Worm (Caenorhabditis elegans) whole organism, L1 larva: Measurements from ENCODE around the gene ZK829.1.
A peak's percentile ranks its signal among the peaks of the same experiment; 100 is the strongest.

Source experiments
- alr-1 ChIP-seq: fragments of 200-800 bp; sonication (Bioruptor generic); optimal IDR thresholded peaks from 2 replicates; lab custom pipeline; 2018; ENCODE audit warnings: borderline replicate concordance, mild to moderate bottlenecking, missing genetic modification characterization, missing compliant biosample characterization
- blmp-1 ChIP-seq: fragments of 150-350 bp; optimal IDR thresholded peaks from 2 replicates; lab custom pipeline; 2014; ENCODE audit warnings: missing biosample characterization, missing genetic modification characterization
- dsc-1 ChIP-seq: sonication (generic microtip); optimal IDR thresholded peaks from 2 replicates; lab custom pipeline; 2016; ENCODE audit warnings: mild to moderate bottlenecking, missing genetic modification characterization, missing compliant biosample characterization
- efl-1 ChIP-seq, 4 experiments: fragments of 150-350 bp; optimal IDR thresholded peaks in 3 of 4; peaks in 1 of 4; 1 replicate in 1 of 4; 2 replicates in 3 of 4; lab custom pipeline; 2014; ENCODE audit warnings: missing biosample characterization in 2 of 4, missing genetic modification characterization in 2 of 4, missing genetic modification reagents in 2 of 4
- elt-3 ChIP-seq, 6 experiments: fragments of 150-350 bp in 1 of 6; sonication (generic microtip); optimal IDR thresholded peaks; 2 replicates each; lab custom pipeline; 2017 to 2018; ENCODE audit warnings: missing biosample characterization in 6 of 6, missing genetic modification characterization in 6 of 6, inconsistent platforms in 1 of 6
- ets-5 ChIP-seq: fragments of 200-800 bp; sonication (Bioruptor generic); IDR thresholded peaks from 2 replicates; pipeline ENCODE4 v1.3.6; 2022; ENCODE audit warnings: missing genetic modification characterization, missing compliant biosample characterization
- fkh-8 ChIP-seq: sonication (generic microtip); optimal IDR thresholded peaks from 2 replicates; lab custom pipeline; 2016; ENCODE audit warnings: mild to moderate bottlenecking, missing genetic modification characterization, missing compliant biosample characterization
- hlh-4 ChIP-seq: sonication (generic microtip); optimal IDR thresholded peaks from 2 replicates; lab custom pipeline; 2016; ENCODE audit warnings: mild to moderate bottlenecking, missing genetic modification characterization, missing compliant biosample characterization
- lin-14 ChIP-seq: fragments of 200-800 bp; sonication (Bioruptor generic); optimal IDR thresholded peaks from 2 replicates; lab custom pipeline; 2018; ENCODE audit warnings: mild to moderate bottlenecking, missing genetic modification characterization, moderate library complexity, missing compliant biosample characterization
- lin-35 ChIP-seq, 2 experiments: fragments of 150-350 bp; optimal IDR thresholded peaks; 2 replicates each; lab custom pipeline; 2014; ENCODE audit warnings: missing biosample characterization in 2 of 2, missing genetic modification characterization in 2 of 2, missing genetic modification reagents in 2 of 2
- nhr-11 ChIP-seq: fragments of 150-350 bp; optimal IDR thresholded peaks from 2 replicates; lab custom pipeline; 2014; ENCODE audit warnings: missing biosample characterization, missing genetic modification characterization
- nhr-20 ChIP-seq: sonication (generic microtip); optimal IDR thresholded peaks from 2 replicates; lab custom pipeline; 2016; ENCODE audit warnings: mild to moderate bottlenecking, missing genetic modification characterization, missing compliant biosample characterization
- nhr-47 ChIP-seq: sonication (generic microtip); optimal IDR thresholded peaks from 2 replicates; lab custom pipeline; 2016; ENCODE audit warnings: mild to moderate bottlenecking, missing genetic modification characterization, moderate library complexity, missing compliant biosample characterization
- nhr-71 ChIP-seq: sonication (generic microtip); optimal IDR thresholded peaks from 2 replicates; lab custom pipeline; 2016; ENCODE audit warnings: mild to moderate bottlenecking, missing genetic modification characterization, moderate library complexity, missing compliant biosample characterization
- nhr-84 ChIP-seq: sonication (generic microtip); optimal IDR thresholded peaks from 2 replicates; lab custom pipeline; 2017; ENCODE audit warnings: missing biosample characterization, missing genetic modification characterization
- nhr-85 ChIP-seq: sonication (generic microtip); peaks from one replicate; lab custom pipeline; 2016; ENCODE audit warnings: missing genetic modification characterization, inconsistent platforms, missing compliant biosample characterization
- pax-3 ChIP-seq: fragments of 200-800 bp; sonication (Bioruptor generic); optimal IDR thresholded peaks from 2 replicates; lab custom pipeline; 2018; ENCODE audit warnings: mild to moderate bottlenecking, missing genetic modification characterization, moderate library complexity, missing compliant biosample characterization
- rnt-1 ChIP-seq: sonication (generic microtip); optimal IDR thresholded peaks from 2 replicates; lab custom pipeline; 2016; ENCODE audit warnings: mild to moderate bottlenecking, missing genetic modification characterization, moderate library complexity, missing compliant biosample characterization
- snu-23 ChIP-seq: sonication (generic microtip); optimal IDR thresholded peaks from 2 replicates; lab custom pipeline; 2016; ENCODE audit warnings: missing genetic modification characterization, missing compliant biosample characterization
- sox-4 ChIP-seq: sonication (generic microtip); optimal IDR thresholded peaks from 2 replicates; lab custom pipeline; 2016; ENCODE audit warnings: missing genetic modification characterization, missing compliant biosample characterization
- zip-4 ChIP-seq: fragments of 200-800 bp; sonication (Bioruptor generic); optimal IDR thresholded peaks from 2 replicates; lab custom pipeline; 2018; ENCODE audit warnings: mild to moderate bottlenecking, missing genetic modification characterization, moderate library complexity, missing compliant biosample characterization

The ZK829.1 gene

ce11 chrIV:11897710-11898109, 44.5 kb downstream of the ZK829.1 start:
- TF ChIP-seq rnt-1, result no peak
- TF ChIP-seq ets-5, result no peak
- TF ChIP-seq nhr-20, result peak; percentile 67
- TF ChIP-seq lin-14 (GFP tag; lab: Kevin White, UChicago), result peak; percentile 33
- peak in 1 of 2 experiments; percentile 41 for TF ChIP-seq lin-35 (GFP tag; optimal IDR thresholded peaks at IDR 0.05; lab: Kevin White, UChicago)
- TF ChIP-seq elt-3 (tag; optimal IDR thresholded peaks at IDR 0.05; lab: Kevin White, UChicago), result peak in 2 of 6 experiments; percentile 12 to 47
- peak; percentile 76 for TF ChIP-seq nhr-85 (tag; lab: Kevin White, UChicago)
- peak; percentile 34 for TF ChIP-seq blmp-1 (tag; lab: Kevin White, UChicago)
- TF ChIP-seq snu-23 (GFP tag; lab: Kevin White, UChicago), result peak; percentile 14
- TF ChIP-seq nhr-84, result no peak
- no peak for TF ChIP-seq efl-1 (optimal IDR thresholded peaks at IDR 0.05; lab: Kevin White, UChicago)
- TF ChIP-seq efl-1 (GFP tag; optimal IDR thresholded peaks at IDR 0.05 in 1 of 2; lab: Kevin White, UChicago), result peak in 1 of 2 experiments; percentile 64

- TF ChIP-seq nhr-47 (tag; lab: Kevin White, UChicago), result peak; percentile 18
- no peak for TF ChIP-seq elt-3 (tag; optimal IDR thresholded peaks at IDR 0.05; lab: Kevin White, UChicago)
- peak; percentile 90 for TF ChIP-seq dsc-1
- TF ChIP-seq pax-3 (tag; lab: Kevin White, UChicago), result peak; percentile 6
- TF ChIP-seq sox-4, result peak; percentile 21
- peak; percentile 3 for TF ChIP-seq nhr-71
These were observed 48.9 kb downstream of the ZK829.1 start for ce11 chrIV:11893336-11893735.

DNA sequence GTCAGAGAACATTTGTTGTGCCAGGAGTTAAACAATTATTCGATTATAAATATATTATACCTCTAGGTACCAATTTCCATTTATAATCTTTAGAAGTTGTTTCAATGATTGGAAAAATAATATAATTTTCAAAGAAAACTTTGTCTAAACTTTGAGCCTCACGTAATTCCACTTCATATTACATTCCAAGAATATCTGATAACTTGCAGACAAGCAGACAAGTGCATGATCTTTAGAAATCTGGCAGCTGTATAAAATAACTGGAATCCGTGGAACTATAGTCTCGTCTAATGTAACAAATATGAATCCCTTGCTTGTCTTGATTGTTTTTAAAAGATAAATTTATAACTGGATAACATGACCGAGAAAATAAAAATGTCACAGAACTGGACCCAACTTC, 49.7 kb downstream of the ZK829.1 start:
- TF ChIP-seq sox-4, result no peak
- TF ChIP-seq alr-1, result no peak
- TF ChIP-seq nhr-11 (tag; lab: Kevin White, UChicago), result peak; percentile 6
- TF ChIP-seq nhr-20, result peak; percentile 44
- TF ChIP-seq hlh-4 (tag; lab: Kevin White, UChicago), result peak; percentile 58
- TF ChIP-seq zip-4 (GFP tag; lab: Kevin White, UChicago), result no peak
- peak; percentile 51 for TF ChIP-seq dsc-1
- TF ChIP-seq fkh-8, result peak; percentile 48
- TF ChIP-seq, all 84 proteins: peak for 5
